Worm (Caenorhabditis elegans) whole organism, midembryonic: ENCODE data around the gene arl-3.

Experiments
- T22C8.4 ChIP-seq: fragments of 200-800 bp; sonication (Bioruptor generic); IDR thresholded peaks from 2 replicates; pipeline ENCODE4 v1.3.6; 2022; ENCODE audit warnings: missing genetic modification characterization, missing compliant biosample characterization
- cog-1 ChIP-seq: sonication (generic microtip); optimal IDR thresholded peaks from 2 replicates; lab custom pipeline; 2016; ENCODE audit warnings: missing genetic modification characterization, missing compliant biosample characterization
- flt-1 ChIP-seq: fragments of 200-800 bp; sonication (Bioruptor generic); IDR thresholded peaks from 2 replicates; pipeline ENCODE4 v1.3.6; 2022; ENCODE audit warnings: missing genetic modification characterization, missing compliant biosample characterization
- klf-2 ChIP-seq: fragments of 200-800 bp; sonication (Bioruptor generic); conservative IDR thresholded peaks from 2 replicates; pipeline ENCODE4 v1.3.6; 2022; ENCODE audit warnings: missing genetic modification reagents, missing genetic modification characterization, missing compliant biosample characterization
- med-1 ChIP-seq: sonication (generic microtip); optimal IDR thresholded peaks from 2 replicates; lab custom pipeline; 2017; ENCODE audit warnings: missing genetic modification characterization, mild to moderate bottlenecking, missing compliant biosample characterization, antibody characterized with exemption, missing genetic modification reagents; ENCODE audit not compliant: insufficient read depth
- tab-1 ChIP-seq: fragments of 200-800 bp; sonication (Bioruptor generic); IDR thresholded peaks from 2 replicates; pipeline ENCODE4 v1.3.6; 2022; ENCODE audit warnings: missing genetic modification characterization, missing compliant biosample characterization
- ztf-23 ChIP-seq: fragments of 200-800 bp; sonication (Bioruptor generic); IDR thresholded peaks from 2 replicates; pipeline ENCODE4 v1.3.6; 2022; ENCODE audit warnings: missing genetic modification reagents, missing genetic modification characterization, missing compliant biosample characterization
- ztf-29 ChIP-seq: fragments of 200-800 bp; sonication (Bioruptor generic); IDR thresholded peaks from 2 replicates; pipeline ENCODE4 v1.3.6; 2022; ENCODE audit warnings: missing genetic modification reagents, missing genetic modification characterization, missing compliant biosample characterization

ce11 chrII:14627330-14627729, 21.1 kb downstream of the arl-3 start, which contains the start of gene tag-297:
- TF ChIP-seq ztf-23 (GFP tag; lab: Robert Waterston, UW), result no peak
- TF ChIP-seq med-1 (GFP tag; lab: Kevin White, UChicago), result no peak
- no peak for TF ChIP-seq T22C8.4 (GFP tag; lab: Robert Waterston, UW)
- TF ChIP-seq klf-2 (GFP tag; lab: Robert Waterston, UW), result no peak
- TF ChIP-seq flt-1 (GFP tag; lab: Robert Waterston, UW), result no peak
- TF ChIP-seq tab-1 (GFP tag; lab: Robert Waterston, UW), result no peak
- no peak for TF ChIP-seq ztf-29
- TF ChIP-seq cog-1 (tag; lab: Kevin White, UChicago), result no peak
